Worm (Caenorhabditis elegans): ENCODE measurements around the gene him-18.
A peak's percentile ranks its signal among the peaks of the same experiment; 100 is the strongest.

him-18 gene

ce11 chrIII:4703932-4704454, 11.0 kb downstream of the him-18 start, which contains the start of the genes clp-2 and mrpl-16 (continued):
- TF ChIP-seq zip-11 (GFP tag; IDR thresholded peaks at IDR 0.05) (no peak), F44E2.7 (GFP tag; IDR thresholded peaks at IDR 0.05) (no peak), mxl-2 (GFP tag; conservative IDR thresholded peaks at IDR 0.05) (no peak), Y105C5A.15 (GFP tag; IDR thresholded peaks at IDR 0.05) (no peak), dmd-8 (GFP tag; IDR thresholded peaks at IDR 0.05) (no peak), ztf-11 (tag; optimal IDR thresholded peaks at IDR 0.05) (no peak)

ce11 chrIII:4699922-4700321, 15.1 kb downstream of the him-18 start, which contains the start of gene sel-13:
sel-13 (minus strand) TSS chrIII:4700224.
- TF ChIP-seq aha-1 (tag) (peak; percentile 93), fkh-10 (GFP tag; optimal IDR thresholded peaks at IDR 0.05) (no peak)

- TF ChIP-seq zfp-2 (tag; optimal IDR thresholded peaks at IDR 0.05): no peak
- no peak for TF ChIP-seq spr-3 (GFP tag; optimal IDR thresholded peaks at IDR 0.05)
- no peak for TF ChIP-seq daf-16 (GFP tag; optimal IDR thresholded peaks at IDR 0.05)
- peak; percentile 11 for TF ChIP-seq daf-16 (tag; optimal IDR thresholded peaks at IDR 0.05)
- TF ChIP-seq mes-2 (tag; optimal IDR thresholded peaks at IDR 0.05; ENCODE audit: poor library complexity, severe bottlenecking): no peak
- TF ChIP-seq tag-97 (GFP tag; IDR thresholded peaks at IDR 0.05): no peak
- no peak for TF ChIP-seq zfp-3 (GFP tag; conservative IDR thresholded peaks at IDR 0.05)
Observed at ce11 chrIII:4697819-4698218, 17.2 kb downstream of the him-18 start, which contains the start of gene dnj-18. dnj-18 (plus strand) TSS chrIII:4698119.

- TF ChIP-seq madf-9 (GFP tag; conservative IDR thresholded peaks at IDR 0.05) (no peak), unc-62 (GFP tag; optimal IDR thresholded peaks at IDR 0.05 in 1 of 2) (peak in 1 of 2 experiments; percentile 92), unc-62 (tag; optimal IDR thresholded peaks at IDR 0.05) (no peak)
Observed at ce11 chrIII:4696903-4697302, 18.1 kb downstream of the him-18 start.

- TF ChIP-seq ama-1 (optimal IDR thresholded peaks at IDR 0.05) (peak; percentile 59), arid-1 (GFP tag; conservative IDR thresholded peaks at IDR 0.05) (no peak), lim-7 (GFP tag; IDR thresholded peaks at IDR 0.05) (no peak), unc-62 (GFP tag; optimal IDR thresholded peaks at IDR 0.05 in 1 of 2) (peak in 1 of 2 experiments; percentile 67), unc-62 (tag; optimal IDR thresholded peaks at IDR 0.05) (no peak)
Observed at ce11 chrIII:4695057-4695456, 19.9 kb downstream of the him-18 start, which contains the start of gene T04A8.7. T04A8.7 (plus strand) TSS chrIII:4695357.

ce11 chrIII:4693695-4694094, 21.3 kb downstream of the him-18 start, which contains the start of gene T04A8.8:
T04A8.8 (plus strand) TSS chrIII:4693995.
- no peak for TF ChIP-seq daf-8 (GFP tag; IDR thresholded peaks at IDR 0.05)
- TF ChIP-seq Y105C5A.15 (GFP tag; IDR thresholded peaks at IDR 0.05): no peak
- TF ChIP-seq lin-1 (GFP tag; IDR thresholded peaks at IDR 0.05): no peak
- no peak for TF ChIP-seq mep-1 (tag; optimal IDR thresholded peaks at IDR 0.05)
- TF ChIP-seq fkh-10 (GFP tag; optimal IDR thresholded peaks at IDR 0.05): no peak

ce11 chrIII:4693281-4693680, 21.7 kb downstream of the him-18 start, which contains the start of gene nifk-1:
nifk-1 (minus strand) TSS chrIII:4693307.
- TF ChIP-seq zfp-3 (GFP tag; conservative IDR thresholded peaks at IDR 0.05): no peak
- no peak for TF ChIP-seq zip-2 (tag; optimal IDR thresholded peaks at IDR 0.05)
- no peak for TF ChIP-seq ceh-28 (tag; optimal IDR thresholded peaks at IDR 0.05)
- TF ChIP-seq saeg-2 (GFP tag; IDR thresholded peaks at IDR 0.05): no peak
- no peak for TF ChIP-seq F26F4.8 (GFP tag; conservative IDR thresholded peaks at IDR 0.05)
- TF ChIP-seq vab-7 (GFP tag; IDR thresholded peaks at IDR 0.05): no peak
- TF ChIP-seq unc-39 (tag; optimal IDR thresholded peaks at IDR 0.05): no peak
- TF ChIP-seq sdz-12 (GFP tag; optimal IDR thresholded peaks at IDR 0.05): no peak
- peak; percentile 33 for TF ChIP-seq nhr-48 (tag; optimal IDR thresholded peaks at IDR 0.05)
- TF ChIP-seq daf-16 (GFP tag; optimal IDR thresholded peaks at IDR 0.05): peak in 1 of 2 experiments; percentile 55
- peak; percentile 94 for TF ChIP-seq daf-16 (tag; optimal IDR thresholded peaks at IDR 0.05)
- TF ChIP-seq lin-38 (GFP tag; IDR thresholded peaks at IDR 0.05): peak; percentile 77
- TF ChIP-seq madf-9 (GFP tag; conservative IDR thresholded peaks at IDR 0.05): no peak
- TF ChIP-seq rbr-2 (tag; optimal IDR thresholded peaks at IDR 0.05): peak; percentile 67
- no peak for TF ChIP-seq F49E8.2 (tag; optimal IDR thresholded peaks at IDR 0.05; ENCODE audit: borderline replicate concordance)
- peak; percentile 76 for TF ChIP-seq dmd-6 (GFP tag; IDR thresholded peaks at IDR 0.05)
- no peak for TF ChIP-seq snpc-4 (tag; optimal IDR thresholded peaks at IDR 0.05)
- TF ChIP-seq mes-2 (tag; optimal IDR thresholded peaks at IDR 0.05; ENCODE audit: poor library complexity, severe bottlenecking): peak; percentile 78
- TF ChIP-seq nhr-28 (tag; optimal IDR thresholded peaks at IDR 0.05): peak; percentile 76
- no peak for TF ChIP-seq dmd-8 (GFP tag; IDR thresholded peaks at IDR 0.05)
- peak; percentile 21 for TF ChIP-seq nhr-102 (tag; optimal IDR thresholded peaks at IDR 0.05)
- TF ChIP-seq dve-1 (tag; optimal IDR thresholded peaks at IDR 0.05; ENCODE audit: insufficient read depth): peak; percentile 90

Measured in whole organism, L4 larva.